Worm (Caenorhabditis elegans) whole organism, L1 larva: ENCODE data around the gene K09A9.8.

Source experiments
- C16A3.4 ChIP-seq: fragments of 150-350 bp; optimal IDR thresholded peaks from 2 replicates; lab custom pipeline; 2014; ENCODE audit warnings: missing biosample characterization, missing genetic modification characterization
- aha-1 ChIP-seq: fragments of 150-350 bp; optimal IDR thresholded peaks from 2 replicates; lab custom pipeline; 2014; ENCODE audit warnings: missing biosample characterization, missing genetic modification characterization
- alr-1 ChIP-seq: fragments of 200-800 bp; sonication (Bioruptor generic); optimal IDR thresholded peaks from 2 replicates; lab custom pipeline; 2018; ENCODE audit warnings: borderline replicate concordance, mild to moderate bottlenecking, missing genetic modification characterization, missing compliant biosample characterization
- ceh-63 ChIP-seq: fragments of 200-800 bp; sonication (Bioruptor generic); optimal IDR thresholded peaks from 2 replicates; lab custom pipeline; 2018; ENCODE audit warnings: mild to moderate bottlenecking, missing genetic modification characterization, missing compliant biosample characterization
- efl-1 ChIP-seq, 4 experiments: fragments of 150-350 bp; optimal IDR thresholded peaks in 3 of 4; peaks in 1 of 4; 1 replicate in 1 of 4; 2 replicates in 3 of 4; lab custom pipeline; 2014; ENCODE audit warnings: missing biosample characterization in 2 of 4, missing genetic modification characterization in 2 of 4, missing genetic modification reagents in 2 of 4
- egl-13 ChIP-seq: sonication (generic microtip); optimal IDR thresholded peaks from 2 replicates; lab custom pipeline; 2016; ENCODE audit warnings: missing genotype, missing genetic modification reagents, missing genetic modification characterization, missing compliant biosample characterization
- elt-2 ChIP-seq: sonication (generic microtip); optimal IDR thresholded peaks from 2 replicates; lab custom pipeline; 2016; ENCODE audit warnings: missing genetic modification characterization, mild to moderate bottlenecking, inconsistent platforms, missing compliant biosample characterization, missing genetic modification reagents
- elt-3 ChIP-seq, 6 experiments: fragments of 150-350 bp in 1 of 6; sonication (generic microtip); optimal IDR thresholded peaks; 2 replicates each; lab custom pipeline; 2017 to 2018; ENCODE audit warnings: missing biosample characterization in 6 of 6, missing genetic modification characterization in 6 of 6, inconsistent platforms in 1 of 6
- fkh-10 ChIP-seq: sonication (generic microtip); optimal IDR thresholded peaks from 2 replicates; lab custom pipeline; 2017; ENCODE audit warnings: missing biosample characterization, missing genetic modification reagents, missing genetic modification characterization
- fos-1 ChIP-seq: fragments of 150-350 bp; optimal IDR thresholded peaks from 2 replicates; lab custom pipeline; 2014; ENCODE audit warnings: missing biosample characterization, missing genetic modification characterization
- grh-1 ChIP-seq: fragments of 200-800 bp; sonication (Bioruptor generic); IDR thresholded peaks from 2 replicates; pipeline ENCODE4 v1.3.6; 2022; ENCODE audit warnings: missing genetic modification reagents, missing genetic modification characterization, missing compliant biosample characterization
- hlh-17 ChIP-seq: fragments of 200-800 bp; sonication (Bioruptor generic); optimal IDR thresholded peaks from 2 replicates; lab custom pipeline; 2018; ENCODE audit warnings: missing genetic modification characterization, mild to moderate bottlenecking, missing compliant biosample characterization, moderate library complexity, borderline replicate concordance
- hlh-4 ChIP-seq: sonication (generic microtip); optimal IDR thresholded peaks from 2 replicates; lab custom pipeline; 2016; ENCODE audit warnings: mild to moderate bottlenecking, missing genetic modification characterization, missing compliant biosample characterization
- jun-1 ChIP-seq: fragments of 150-350 bp; optimal IDR thresholded peaks from 2 replicates; lab custom pipeline; 2014; ENCODE audit warnings: missing biosample characterization, missing genetic modification reagents, missing genetic modification characterization
- lin-14 ChIP-seq: fragments of 200-800 bp; sonication (Bioruptor generic); optimal IDR thresholded peaks from 2 replicates; lab custom pipeline; 2018; ENCODE audit warnings: mild to moderate bottlenecking, missing genetic modification characterization, moderate library complexity, missing compliant biosample characterization
- lin-35 ChIP-seq, 2 experiments: fragments of 150-350 bp; optimal IDR thresholded peaks; 2 replicates each; lab custom pipeline; 2014; ENCODE audit warnings: missing biosample characterization in 2 of 2, missing genetic modification characterization in 2 of 2, missing genetic modification reagents in 2 of 2
- lir-3 ChIP-seq: sonication (generic microtip); optimal IDR thresholded peaks from 2 replicates; lab custom pipeline; 2016; ENCODE audit warnings: mild to moderate bottlenecking, missing genetic modification characterization, moderate library complexity, missing compliant biosample characterization; ENCODE audit not compliant: poor library complexity
- lsy-2 ChIP-seq, 2 experiments: fragments of 150-350 bp; optimal IDR thresholded peaks; 2 replicates each; lab custom pipeline; 2014; ENCODE audit warnings: missing biosample characterization in 2 of 2, missing genetic modification characterization in 2 of 2
- nhr-20 ChIP-seq: sonication (generic microtip); optimal IDR thresholded peaks from 2 replicates; lab custom pipeline; 2016; ENCODE audit warnings: mild to moderate bottlenecking, missing genetic modification characterization, missing compliant biosample characterization
- nhr-47 ChIP-seq: sonication (generic microtip); optimal IDR thresholded peaks from 2 replicates; lab custom pipeline; 2016; ENCODE audit warnings: mild to moderate bottlenecking, missing genetic modification characterization, moderate library complexity, missing compliant biosample characterization
- nhr-71 ChIP-seq: sonication (generic microtip); optimal IDR thresholded peaks from 2 replicates; lab custom pipeline; 2016; ENCODE audit warnings: mild to moderate bottlenecking, missing genetic modification characterization, moderate library complexity, missing compliant biosample characterization
- nhr-76 ChIP-seq: sonication (generic microtip); optimal IDR thresholded peaks from 2 replicates; lab custom pipeline; 2017; ENCODE audit warnings: missing biosample characterization, missing genetic modification characterization
- nhr-77 ChIP-seq: fragments of 150-350 bp; optimal IDR thresholded peaks from 2 replicates; lab custom pipeline; 2014; ENCODE audit warnings: missing biosample characterization, missing genetic modification characterization
- nhr-84 ChIP-seq: sonication (generic microtip); optimal IDR thresholded peaks from 2 replicates; lab custom pipeline; 2017; ENCODE audit warnings: missing biosample characterization, missing genetic modification characterization
- nhr-90 ChIP-seq: sonication (generic microtip); optimal IDR thresholded peaks from 2 replicates; lab custom pipeline; 2016; ENCODE audit warnings: mild to moderate bottlenecking, missing genetic modification characterization, missing compliant biosample characterization; ENCODE audit not compliant: poor library complexity
- rnt-1 ChIP-seq: sonication (generic microtip); optimal IDR thresholded peaks from 2 replicates; lab custom pipeline; 2016; ENCODE audit warnings: mild to moderate bottlenecking, missing genetic modification characterization, moderate library complexity, missing compliant biosample characterization
- skn-1 ChIP-seq: fragments of 150-350 bp; optimal IDR thresholded peaks from 2 replicates; lab custom pipeline; 2014; ENCODE audit warnings: missing biosample characterization, missing genetic modification characterization
- snpc-4 ChIP-seq: fragments of 150-350 bp; optimal IDR thresholded peaks from 2 replicates; lab custom pipeline; 2014; ENCODE audit warnings: missing biosample characterization, missing genetic modification characterization
- snu-23 ChIP-seq: sonication (generic microtip); optimal IDR thresholded peaks from 2 replicates; lab custom pipeline; 2016; ENCODE audit warnings: missing genetic modification characterization, missing compliant biosample characterization
- tbx-2 ChIP-seq: sonication (generic microtip); optimal IDR thresholded peaks from 2 replicates; lab custom pipeline; 2016; ENCODE audit warnings: missing genetic modification characterization, missing compliant biosample characterization
- unc-86 ChIP-seq: sonication (generic microtip); optimal IDR thresholded peaks from 2 replicates; lab custom pipeline; 2016; ENCODE audit warnings: missing genetic modification characterization, missing compliant biosample characterization
- xbp-1 ChIP-seq: sonication (generic microtip); optimal IDR thresholded peaks from 2 replicates; lab custom pipeline; 2016; ENCODE audit warnings: missing genetic modification characterization, missing compliant biosample characterization

K09A9.8 gene

ce11 chrX:15599925-15600324 lies 2.9 kb upstream of the K09A9.8 start (continued):
- peak; percentile 45 for TF ChIP-seq lir-3
- peak; percentile 45 to 48 for TF ChIP-seq lsy-2 (tag; optimal IDR thresholded peaks at IDR 0.05; lab: Kevin White, UChicago)
- no peak for TF ChIP-seq nhr-77 (tag; lab: Kevin White, UChicago)
- peak; percentile 79 for TF ChIP-seq nhr-71 (tag; lab: Kevin White, UChicago)
- peak; percentile 60 for TF ChIP-seq lin-14
- TF ChIP-seq fkh-10 (GFP tag; lab: Kevin White, UChicago) = no peak

ce11 chrX:15598661-15599384 lies 1.8 kb upstream of the K09A9.8 start:
- TF ChIP-seq xbp-1 (no peak), efl-1 (optimal IDR thresholded peaks at IDR 0.05; lab: Kevin White, UChicago) (no peak), efl-1 (GFP tag; optimal IDR thresholded peaks at IDR 0.05 in 1 of 2; lab: Kevin White, UChicago) (peak in 1 of 2 experiments; percentile 67), lin-35 (GFP tag; optimal IDR thresholded peaks at IDR 0.05; lab: Kevin White, UChicago) (peak in 1 of 2 experiments; percentile 23), elt-2 (tag; lab: Kevin White, UChicago) (peak; percentile 79)

- TF ChIP-seq snpc-4 (tag; lab: Kevin White, UChicago) = no peak
- TF ChIP-seq hlh-4 = no peak
Observed at ce11 chrX:15594019-15594418, 3.0 kb downstream of the K09A9.8 start.

- TF ChIP-seq egl-13 (tag; lab: Kevin White, UChicago) = no peak
Observed at ce11 chrX:15593366-15593765, 3.6 kb downstream of the K09A9.8 start.

- TF ChIP-seq rnt-1 (tag; lab: Kevin White, UChicago) (no peak), fos-1 (no peak), ceh-63 (GFP tag; lab: Kevin White, UChicago) (no peak), fkh-10 (GFP tag; lab: Kevin White, UChicago) (no peak), nhr-20 (tag; lab: Kevin White, UChicago) (no peak), grh-1 (GFP tag; lab: Robert Waterston, UW) (no peak), lir-3 (no peak), nhr-77 (tag; lab: Kevin White, UChicago) (no peak), C16A3.4 (no peak), hlh-17 (no peak), nhr-76 (tag; lab: Kevin White, UChicago) (no peak), jun-1 (no peak), tbx-2 (no peak), alr-1 (tag; lab: Kevin White, UChicago) (no peak), skn-1 (tag; lab: Kevin White, UChicago) (no peak), nhr-84 (tag; lab: Kevin White, UChicago) (no peak), unc-86 (tag; lab: Kevin White, UChicago) (no peak)
Observed at ce11 chrX:15591068-15591467, 5.9 kb downstream of the K09A9.8 start, which contains the start of gene usp-33. usp-33 (plus strand) TSS chrX:15591368.

ce11 chrX:15590347-15590928 lies 6.5 kb downstream of the K09A9.8 start, which contains the start of gene gas-1:
gas-1 (minus strand) TSS chrX:15590397.
- TF ChIP-seq lsy-2 (tag; optimal IDR thresholded peaks at IDR 0.05; lab: Kevin White, UChicago) (no peak), snu-23 (peak; percentile 31), nhr-90 (tag; lab: Kevin White, UChicago) (peak; percentile 13), C16A3.4 (no peak), efl-1 (optimal IDR thresholded peaks at IDR 0.05; lab: Kevin White, UChicago) (peak in 1 of 2 experiments; percentile 9), efl-1 (GFP tag; optimal IDR thresholded peaks at IDR 0.05 in 1 of 2; lab: Kevin White, UChicago) (peak in 1 of 2 experiments; percentile 7), nhr-47 (tag; lab: Kevin White, UChicago) (peak; percentile 24), aha-1 (tag; lab: Kevin White, UChicago) (no peak), nhr-71 (tag; lab: Kevin White, UChicago) (peak; percentile 20), jun-1 (no peak), lin-35 (GFP tag; optimal IDR thresholded peaks at IDR 0.05; lab: Kevin White, UChicago) (peak; percentile 5 to 48), nhr-20 (tag; lab: Kevin White, UChicago) (peak; percentile 10), rnt-1 (tag; lab: Kevin White, UChicago) (peak; percentile 1), elt-3 (tag; optimal IDR thresholded peaks at IDR 0.05; lab: Kevin White, UChicago) (peak in 1 of 6 experiments; percentile 26)
